Worm (Caenorhabditis elegans): ENCODE results near the gene ubc-22.

Gene ubc-22

DNA sequence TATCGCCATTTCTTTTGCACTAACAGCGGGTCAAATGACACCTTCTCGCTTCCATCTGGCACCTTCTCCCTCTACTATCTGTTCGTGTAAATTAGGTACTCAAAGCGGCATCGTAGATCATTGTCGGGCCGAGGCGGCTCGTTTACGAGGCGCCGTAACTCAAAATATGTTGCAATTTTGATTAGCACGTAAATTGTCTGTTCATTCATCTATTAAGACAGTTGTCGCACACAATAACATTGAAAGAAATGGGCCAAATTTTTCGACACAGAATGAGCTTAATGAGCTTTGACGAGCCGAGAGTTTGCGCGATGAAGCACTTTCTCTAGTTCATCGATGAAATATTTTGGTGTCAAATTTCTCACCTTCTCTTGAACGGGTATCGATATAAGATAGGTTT is 34.0 kb upstream of the ubc-22 start:
- TF ChIP-seq unc-39 (tag; optimal IDR thresholded peaks at IDR 0.05) (no peak), blmp-1 (tag; optimal IDR thresholded peaks at IDR 0.05) (no peak), ceh-83 (GFP tag; optimal IDR thresholded peaks at IDR 0.05) (no peak), mep-1 (tag; optimal IDR thresholded peaks at IDR 0.05) (no peak), elt-3 (tag; optimal IDR thresholded peaks at IDR 0.05) (no peak), nhr-2 (tag; optimal IDR thresholded peaks at IDR 0.05) (no peak), hlh-1 (tag; optimal IDR thresholded peaks at IDR 0.05) (no peak), ceh-43 (GFP tag; optimal IDR thresholded peaks at IDR 0.05) (no peak), sem-2 (GFP tag; optimal IDR thresholded peaks at IDR 0.05) (no peak), mab-5 (tag; optimal IDR thresholded peaks at IDR 0.05) (no peak), nhr-76 (tag; optimal IDR thresholded peaks at IDR 0.05) (no peak)

- TF ChIP-seq nhr-2 (tag; optimal IDR thresholded peaks at IDR 0.05) = no peak
- no peak for TF ChIP-seq flh-1 (GFP tag; optimal IDR thresholded peaks at IDR 0.05)
- TF ChIP-seq cnd-1 (tag; optimal IDR thresholded peaks at IDR 0.05) = no peak
- TF ChIP-seq ceh-43 (GFP tag; optimal IDR thresholded peaks at IDR 0.05) = no peak
- no peak for TF ChIP-seq lsy-2 (tag; optimal IDR thresholded peaks at IDR 0.05)
- no peak for TF ChIP-seq hlh-1 (tag; optimal IDR thresholded peaks at IDR 0.05)
- no peak for TF ChIP-seq blmp-1 (tag; optimal IDR thresholded peaks at IDR 0.05)
Measured at ce11 chrX:8892808-8893207, 23.8 kb upstream of the ubc-22 start, which contains the start of gene C13E3.1. Gene C13E3.1, plus strand, starts transcription at chrX:8893108.

DNA sequence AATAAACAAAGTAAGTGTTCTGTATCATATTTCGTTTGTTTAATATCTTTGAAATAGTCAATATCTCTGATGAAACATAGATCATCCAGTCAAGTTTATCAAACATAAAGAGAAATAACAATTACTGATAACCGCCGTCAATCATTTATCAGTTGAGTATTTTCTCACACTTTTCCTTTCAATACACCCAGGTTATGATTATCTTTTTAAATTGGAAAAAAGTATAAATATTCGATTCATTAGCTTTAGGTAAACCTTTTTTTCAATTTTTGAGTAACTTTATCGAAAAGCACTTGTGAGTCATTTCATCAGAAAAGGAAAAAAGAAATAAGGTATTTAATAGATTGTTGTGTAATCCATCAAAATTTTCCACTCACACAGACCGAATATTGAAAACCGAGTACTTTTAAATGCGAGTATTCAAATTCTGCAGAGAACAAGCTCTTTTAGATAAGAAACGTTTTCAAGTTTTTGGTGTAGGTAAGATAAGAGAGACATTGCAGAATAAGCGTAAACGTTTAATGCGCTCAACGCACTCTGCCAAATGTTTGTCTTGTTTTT is 22.5 kb upstream of the ubc-22 start:
- no peak for TF ChIP-seq unc-39 (tag; optimal IDR thresholded peaks at IDR 0.05)

DNA sequence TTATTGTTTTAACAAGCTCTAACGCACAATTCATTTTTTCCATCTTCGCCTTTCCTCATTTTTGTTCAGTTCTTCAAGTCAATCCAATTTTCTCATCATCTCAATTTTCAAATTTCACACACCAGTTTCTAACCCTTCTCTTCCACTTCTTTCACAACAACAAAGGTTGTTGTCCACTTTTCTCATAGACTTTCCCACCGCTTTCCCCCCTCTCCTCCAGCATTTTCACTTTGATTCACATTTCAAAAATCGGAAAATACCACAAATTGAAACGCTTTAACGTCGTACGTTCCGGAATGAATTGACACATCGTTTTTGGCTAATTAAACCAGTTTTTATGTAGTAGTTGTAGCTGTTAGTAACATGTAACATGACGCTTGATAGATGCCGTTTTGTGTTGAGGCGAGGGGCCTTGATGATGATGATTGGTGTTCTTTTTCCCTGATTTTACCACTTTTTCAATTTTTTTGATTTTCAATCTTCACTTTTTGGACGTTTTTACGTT is 21.3 kb upstream of the ubc-22 start:
- TF ChIP-seq sptf-1 (tag; optimal IDR thresholded peaks at IDR 0.05) (no peak), blmp-1 (tag; optimal IDR thresholded peaks at IDR 0.05) (peak; percentile 55), mab-5 (tag; optimal IDR thresholded peaks at IDR 0.05) (no peak)

- TF ChIP-seq nhr-237 (tag; optimal IDR thresholded peaks at IDR 0.05) (no peak), lin-13 (tag; optimal IDR thresholded peaks at IDR 0.05) (no peak), mep-1 (tag; optimal IDR thresholded peaks at IDR 0.05) (no peak), ztf-11 (tag; optimal IDR thresholded peaks at IDR 0.05) (no peak), drap-1 (GFP tag; optimal IDR thresholded peaks at IDR 0.05) (no peak), elt-1 (tag; optimal IDR thresholded peaks at IDR 0.05; ENCODE audit: borderline replicate concordance, insufficient read depth) (no peak), unc-62 (GFP tag; optimal IDR thresholded peaks at IDR 0.05) (peak; percentile 67), unc-39 (tag; optimal IDR thresholded peaks at IDR 0.05) (no peak), sem-2 (GFP tag; optimal IDR thresholded peaks at IDR 0.05) (no peak), bed-3 (GFP tag; optimal IDR thresholded peaks at IDR 0.05) (no peak), nhr-12 (tag; optimal IDR thresholded peaks at IDR 0.05) (no peak), lin-32 (GFP tag; optimal IDR thresholded peaks at IDR 0.05) (no peak), sptf-1 (tag; optimal IDR thresholded peaks at IDR 0.05) (no peak), hlh-1 (tag; optimal IDR thresholded peaks at IDR 0.05) (peak; percentile 57), nhr-28 (tag; optimal IDR thresholded peaks at IDR 0.05) (no peak), mls-2 (tag; optimal IDR thresholded peaks at IDR 0.05) (no peak)
Measured at ce11 chrX:8888835-8889234, 19.9 kb upstream of the ubc-22 start.

ce11 chrX:8882162-8882561 is 13.2 kb upstream of the ubc-22 start:
- TF ChIP-seq nhr-237 (tag; optimal IDR thresholded peaks at IDR 0.05) (no peak), flh-1 (GFP tag; optimal IDR thresholded peaks at IDR 0.05) (no peak), sem-2 (GFP tag; optimal IDR thresholded peaks at IDR 0.05) (no peak), ztf-11 (tag; optimal IDR thresholded peaks at IDR 0.05) (no peak), drap-1 (GFP tag; optimal IDR thresholded peaks at IDR 0.05) (no peak), tbx-8 (GFP tag; optimal IDR thresholded peaks at IDR 0.05) (no peak), mep-1 (tag; optimal IDR thresholded peaks at IDR 0.05) (no peak), mls-2 (tag; optimal IDR thresholded peaks at IDR 0.05) (no peak), lin-13 (tag; optimal IDR thresholded peaks at IDR 0.05) (no peak), M03D4.4 (tag; optimal IDR thresholded peaks at IDR 0.05) (no peak), elt-3 (tag; optimal IDR thresholded peaks at IDR 0.05) (no peak), unc-120 (tag; optimal IDR thresholded peaks at IDR 0.05; ENCODE audit: poor library complexity, severe bottlenecking) (no peak), nhr-2 (tag; optimal IDR thresholded peaks at IDR 0.05) (no peak), nhr-28 (tag; optimal IDR thresholded peaks at IDR 0.05) (no peak), sptf-1 (tag; optimal IDR thresholded peaks at IDR 0.05) (no peak)
